Fruit fly (Drosophila melanogaster) Kc167 (cell line): ENCODE measurements around the gene wac.

ENCODE experiments used
- Myc ChIP-seq: fragments of >200 bp; optimal IDR thresholded peaks from 2 replicates; lab custom pipeline; 2017; ENCODE audit warnings: missing external identifiers
- Sin3A ChIP-seq: fragments of >200 bp; optimal IDR thresholded peaks from 2 replicates; lab custom pipeline; 2018; ENCODE audit warnings: missing external identifiers
- h ChIP-seq: fragments of >200 bp; optimal IDR thresholded peaks from 3 replicates; lab custom pipeline; 2018; ENCODE audit warnings: missing external identifiers
- insv ChIP-seq: fragments of >200 bp; optimal IDR thresholded peaks from 3 replicates; lab custom pipeline; 2018; ENCODE audit warnings: missing external identifiers
- psq ChIP-seq: fragments of >200 bp; optimal IDR thresholded peaks from 2 replicates; lab custom pipeline; 2017; ENCODE audit warnings: missing external identifiers
- ttk ChIP-seq: sonication (Bioruptor generic); optimal IDR thresholded peaks from 2 replicates; lab custom pipeline; 2017; ENCODE audit warnings: missing external identifiers

DNA sequence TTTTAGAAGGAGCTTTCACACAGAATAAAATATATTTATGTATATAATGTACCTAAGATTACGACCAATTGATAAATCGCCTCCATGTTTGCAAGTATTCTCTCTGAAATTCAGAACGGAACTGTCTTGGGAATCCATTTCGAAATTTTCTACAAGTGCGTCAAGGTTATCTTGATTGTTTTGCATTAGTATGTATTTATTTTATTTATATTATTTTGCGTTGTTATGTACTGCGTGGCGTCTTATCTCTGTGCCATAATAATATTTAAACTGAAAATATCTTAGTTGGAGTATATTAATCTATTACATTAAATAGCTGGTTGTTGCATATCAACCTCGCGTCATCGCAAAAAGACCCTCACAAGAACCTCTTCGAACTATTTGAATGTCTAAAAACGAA is 26.5 kb upstream of the wac start, which contains the start of gene CG42846:
- no peak for TF ChIP-seq psq (lab: Kevin White, UChicago)
- TF ChIP-seq Sin3A: no peak
- TF ChIP-seq Myc (lab: Kevin White, UChicago): no peak
- TF ChIP-seq ttk (lab: Kevin White, UChicago): no peak
- no peak for TF ChIP-seq insv
- TF ChIP-seq h: no peak
